Fruit fly (Drosophila melanogaster): ENCODE measurements around the gene CG31178.

dm6 chr3R:21922674-21923323 is 49.3 kb downstream of the CG31178 start:
- TF ChIP-seq Myc (optimal IDR thresholded peaks at IDR 0.05) (no peak), Sin3A (optimal IDR thresholded peaks at IDR 0.05) (no peak), h (optimal IDR thresholded peaks at IDR 0.05) (no peak)

Data from Kc167 (cell line).